Worm (Caenorhabditis elegans) whole organism, L1 larva: ENCODE results near the gene wrm-1.

Experiments
- C04F5.9 ChIP-seq: sonication (generic microtip); optimal IDR thresholded peaks from 2 replicates; lab custom pipeline; 2016; ENCODE audit warnings: missing genetic modification characterization, missing compliant biosample characterization
- C34B4.2 ChIP-seq: sonication (generic microtip); optimal IDR thresholded peaks from 2 replicates; lab custom pipeline; 2017; ENCODE audit warnings: mild to moderate bottlenecking, missing genetic modification characterization, missing compliant biosample characterization
- ama-1 ChIP-seq: fragments of 150-350 bp; optimal IDR thresholded peaks from 2 replicates; lab custom pipeline; 2014
- blmp-1 ChIP-seq: fragments of 150-350 bp; optimal IDR thresholded peaks from 2 replicates; lab custom pipeline; 2014; ENCODE audit warnings: missing biosample characterization, missing genetic modification characterization
- ceh-82 ChIP-seq, 3 experiments: fragments of 150-350 bp in 1 of 3; sonication (generic microtip) in 2 of 3; optimal IDR thresholded peaks; 2 replicates each; lab custom pipeline; 2014 to 2017; ENCODE audit warnings: missing biosample characterization in 3 of 3, missing genetic modification characterization in 3 of 3
- ceh-88 ChIP-seq: fragments of 200-800 bp; sonication (Bioruptor generic); IDR thresholded peaks from 2 replicates; pipeline ENCODE4 v1.3.6; 2022; ENCODE audit warnings: missing genetic modification characterization, missing compliant biosample characterization
- ces-1 ChIP-seq: fragments of 150-350 bp; optimal IDR thresholded peaks from 2 replicates; lab custom pipeline; 2014; ENCODE audit warnings: missing biosample characterization, missing genetic modification reagents, missing genetic modification characterization
- dpl-1 ChIP-seq, 3 experiments: fragments of 150-350 bp in 2 of 3; sonication (generic microtip) in 1 of 3; optimal IDR thresholded peaks; 2 replicates each; lab custom pipeline; 2014 to 2017; ENCODE audit warnings: missing biosample characterization in 3 of 3, missing genetic modification characterization in 3 of 3, missing genetic modification reagents in 3 of 3
- efl-3 ChIP-seq: fragments of 200-800 bp; sonication (Bioruptor generic); optimal IDR thresholded peaks from 2 replicates; lab custom pipeline; 2018; ENCODE audit warnings: mild to moderate bottlenecking, missing genetic modification characterization, missing compliant biosample characterization
- egl-13 ChIP-seq: sonication (generic microtip); optimal IDR thresholded peaks from 2 replicates; lab custom pipeline; 2016; ENCODE audit warnings: missing genotype, missing genetic modification reagents, missing genetic modification characterization, missing compliant biosample characterization
- elt-2 ChIP-seq: sonication (generic microtip); optimal IDR thresholded peaks from 2 replicates; lab custom pipeline; 2016; ENCODE audit warnings: missing genetic modification characterization, mild to moderate bottlenecking, inconsistent platforms, missing compliant biosample characterization, missing genetic modification reagents
- elt-3 ChIP-seq, 6 experiments: fragments of 150-350 bp in 1 of 6; sonication (generic microtip); optimal IDR thresholded peaks; 2 replicates each; lab custom pipeline; 2017 to 2018; ENCODE audit warnings: missing biosample characterization in 6 of 6, missing genetic modification characterization in 6 of 6, inconsistent platforms in 1 of 6
- ets-5 ChIP-seq: fragments of 200-800 bp; sonication (Bioruptor generic); IDR thresholded peaks from 2 replicates; pipeline ENCODE4 v1.3.6; 2022; ENCODE audit warnings: missing genetic modification characterization, missing compliant biosample characterization
- fkh-10 ChIP-seq: sonication (generic microtip); optimal IDR thresholded peaks from 2 replicates; lab custom pipeline; 2017; ENCODE audit warnings: missing biosample characterization, missing genetic modification reagents, missing genetic modification characterization
- fkh-4 ChIP-seq: sonication (generic microtip); optimal IDR thresholded peaks from 2 replicates; lab custom pipeline; 2016; ENCODE audit warnings: missing compliant biosample characterization, missing genetic modification characterization, borderline replicate concordance
- grh-1 ChIP-seq: fragments of 200-800 bp; sonication (Bioruptor generic); IDR thresholded peaks from 2 replicates; pipeline ENCODE4 v1.3.6; 2022; ENCODE audit warnings: missing genetic modification reagents, missing genetic modification characterization, missing compliant biosample characterization
- hpl-2 ChIP-seq: fragments of 150-350 bp; optimal IDR thresholded peaks from 2 replicates; lab custom pipeline; 2014; ENCODE audit warnings: missing biosample characterization, missing genetic modification reagents, missing genetic modification characterization
- isw-1 ChIP-seq: fragments of 200-800 bp; sonication (Bioruptor generic); IDR thresholded peaks from 2 replicates; pipeline ENCODE4 v1.3.6; 2022; ENCODE audit warnings: missing genetic modification characterization, missing compliant biosample characterization
- jun-1 ChIP-seq: fragments of 150-350 bp; optimal IDR thresholded peaks from 2 replicates; lab custom pipeline; 2014; ENCODE audit warnings: missing biosample characterization, missing genetic modification reagents, missing genetic modification characterization
- lin-13 ChIP-seq: fragments of 150-350 bp; optimal IDR thresholded peaks from 2 replicates; lab custom pipeline; 2014; ENCODE audit warnings: missing biosample characterization, missing genetic modification reagents, missing genetic modification characterization
- lin-14 ChIP-seq: fragments of 200-800 bp; sonication (Bioruptor generic); optimal IDR thresholded peaks from 2 replicates; lab custom pipeline; 2018; ENCODE audit warnings: mild to moderate bottlenecking, missing genetic modification characterization, moderate library complexity, missing compliant biosample characterization
- lin-35 ChIP-seq, 2 experiments: fragments of 150-350 bp; optimal IDR thresholded peaks; 2 replicates each; lab custom pipeline; 2014; ENCODE audit warnings: missing biosample characterization in 2 of 2, missing genetic modification characterization in 2 of 2, missing genetic modification reagents in 2 of 2
- lir-3 ChIP-seq: sonication (generic microtip); optimal IDR thresholded peaks from 2 replicates; lab custom pipeline; 2016; ENCODE audit warnings: mild to moderate bottlenecking, missing genetic modification characterization, moderate library complexity, missing compliant biosample characterization; ENCODE audit not compliant: poor library complexity
- lsy-2 ChIP-seq, 2 experiments: fragments of 150-350 bp; optimal IDR thresholded peaks; 2 replicates each; lab custom pipeline; 2014; ENCODE audit warnings: missing biosample characterization in 2 of 2, missing genetic modification characterization in 2 of 2
- mab-9 ChIP-seq: fragments of 200-800 bp; sonication (Bioruptor generic); IDR thresholded peaks from 2 replicates; pipeline ENCODE4 v1.3.6; 2022; ENCODE audit warnings: missing genetic modification reagents, missing genetic modification characterization, missing compliant biosample characterization
- mdl-1 ChIP-seq, 2 experiments: fragments of 150-350 bp; optimal IDR thresholded peaks; 2 replicates each; lab custom pipeline; 2014 to 2017; ENCODE audit warnings: missing biosample characterization in 2 of 2, missing genetic modification characterization in 2 of 2, inconsistent platforms in 1 of 2
- nhr-11 ChIP-seq: fragments of 150-350 bp; optimal IDR thresholded peaks from 2 replicates; lab custom pipeline; 2014; ENCODE audit warnings: missing biosample characterization, missing genetic modification characterization
- nhr-12 ChIP-seq: sonication (generic microtip); optimal IDR thresholded peaks from 2 replicates; lab custom pipeline; 2017; ENCODE audit warnings: missing biosample characterization, missing genetic modification characterization
- nhr-19 ChIP-seq: fragments of 200-800 bp; sonication (Bioruptor generic); conservative IDR thresholded peaks from 2 replicates; pipeline ENCODE4 v1.3.6; 2022; ENCODE audit warnings: missing genetic modification characterization, missing compliant biosample characterization
- nhr-20 ChIP-seq: sonication (generic microtip); optimal IDR thresholded peaks from 2 replicates; lab custom pipeline; 2016; ENCODE audit warnings: mild to moderate bottlenecking, missing genetic modification characterization, missing compliant biosample characterization
- nhr-237 ChIP-seq: fragments of 150-350 bp; optimal IDR thresholded peaks from 2 replicates; lab custom pipeline; 2014; ENCODE audit warnings: missing biosample characterization, missing genetic modification characterization
- nhr-47 ChIP-seq: sonication (generic microtip); optimal IDR thresholded peaks from 2 replicates; lab custom pipeline; 2016; ENCODE audit warnings: mild to moderate bottlenecking, missing genetic modification characterization, moderate library complexity, missing compliant biosample characterization
- nhr-76 ChIP-seq: sonication (generic microtip); optimal IDR thresholded peaks from 2 replicates; lab custom pipeline; 2017; ENCODE audit warnings: missing biosample characterization, missing genetic modification characterization
- nhr-77 ChIP-seq: fragments of 150-350 bp; optimal IDR thresholded peaks from 2 replicates; lab custom pipeline; 2014; ENCODE audit warnings: missing biosample characterization, missing genetic modification characterization
- nhr-84 ChIP-seq: sonication (generic microtip); optimal IDR thresholded peaks from 2 replicates; lab custom pipeline; 2017; ENCODE audit warnings: missing biosample characterization, missing genetic modification characterization
- nhr-85 ChIP-seq: sonication (generic microtip); peaks from one replicate; lab custom pipeline; 2016; ENCODE audit warnings: missing genetic modification characterization, inconsistent platforms, missing compliant biosample characterization
- nhr-90 ChIP-seq: sonication (generic microtip); optimal IDR thresholded peaks from 2 replicates; lab custom pipeline; 2016; ENCODE audit warnings: mild to moderate bottlenecking, missing genetic modification characterization, missing compliant biosample characterization; ENCODE audit not compliant: poor library complexity
- pax-3 ChIP-seq: fragments of 200-800 bp; sonication (Bioruptor generic); optimal IDR thresholded peaks from 2 replicates; lab custom pipeline; 2018; ENCODE audit warnings: mild to moderate bottlenecking, missing genetic modification characterization, moderate library complexity, missing compliant biosample characterization
- pqm-1 ChIP-seq: sonication (generic microtip); optimal IDR thresholded peaks from 3 replicates; lab custom pipeline; 2017; ENCODE audit warnings: missing biosample characterization, missing genetic modification characterization
- rnt-1 ChIP-seq: sonication (generic microtip); optimal IDR thresholded peaks from 2 replicates; lab custom pipeline; 2016; ENCODE audit warnings: mild to moderate bottlenecking, missing genetic modification characterization, moderate library complexity, missing compliant biosample characterization
- snu-23 ChIP-seq: sonication (generic microtip); optimal IDR thresholded peaks from 2 replicates; lab custom pipeline; 2016; ENCODE audit warnings: missing genetic modification characterization, missing compliant biosample characterization
- sox-4 ChIP-seq: sonication (generic microtip); optimal IDR thresholded peaks from 2 replicates; lab custom pipeline; 2016; ENCODE audit warnings: missing genetic modification characterization, missing compliant biosample characterization
- sptf-1 ChIP-seq: fragments of 150-350 bp; optimal IDR thresholded peaks from 2 replicates; lab custom pipeline; 2014; ENCODE audit warnings: missing biosample characterization, missing genetic modification characterization
- sup-37 ChIP-seq: fragments of 200-800 bp; sonication (Bioruptor generic); optimal IDR thresholded peaks from 2 replicates; lab custom pipeline; 2018; ENCODE audit warnings: mild to moderate bottlenecking, missing genetic modification characterization, missing compliant biosample characterization
- swsn-7 ChIP-seq: sonication (generic microtip); optimal IDR thresholded peaks from 2 replicates; lab custom pipeline; 2016; ENCODE audit warnings: missing genetic modification characterization, missing compliant biosample characterization
- tlp-1 ChIP-seq: fragments of 150-350 bp; optimal IDR thresholded peaks from 2 replicates; lab custom pipeline; 2014; ENCODE audit warnings: missing biosample characterization, missing genetic modification characterization
- unc-130 ChIP-seq: fragments of 150-350 bp; optimal IDR thresholded peaks from 2 replicates; lab custom pipeline; 2017; ENCODE audit warnings: missing biosample characterization, missing genetic modification characterization, inconsistent platforms
- unc-30 ChIP-seq: sonication (generic microtip); optimal IDR thresholded peaks from 2 replicates; lab custom pipeline; 2017; ENCODE audit warnings: missing biosample characterization, missing genetic modification characterization
- unc-98 ChIP-seq: fragments of 200-800 bp; sonication (Bioruptor generic); IDR thresholded peaks from 2 replicates; pipeline ENCODE4 v1.3.6; 2022; ENCODE audit warnings: missing genetic modification characterization, missing compliant biosample characterization
- vab-15 ChIP-seq: sonication (generic microtip); optimal IDR thresholded peaks from 2 replicates; lab custom pipeline; 2017; ENCODE audit warnings: missing genotype, mild to moderate bottlenecking, missing genetic modification characterization, missing compliant biosample characterization
- xbp-1 ChIP-seq: sonication (generic microtip); optimal IDR thresholded peaks from 2 replicates; lab custom pipeline; 2016; ENCODE audit warnings: missing genetic modification characterization, missing compliant biosample characterization
- zag-1 ChIP-seq: fragments of 150-350 bp; optimal IDR thresholded peaks from 2 replicates; lab custom pipeline; 2014; ENCODE audit warnings: missing biosample characterization, missing genetic modification characterization
- zip-4 ChIP-seq: fragments of 200-800 bp; sonication (Bioruptor generic); optimal IDR thresholded peaks from 2 replicates; lab custom pipeline; 2018; ENCODE audit warnings: mild to moderate bottlenecking, missing genetic modification characterization, moderate library complexity, missing compliant biosample characterization

Gene wrm-1

DNA sequence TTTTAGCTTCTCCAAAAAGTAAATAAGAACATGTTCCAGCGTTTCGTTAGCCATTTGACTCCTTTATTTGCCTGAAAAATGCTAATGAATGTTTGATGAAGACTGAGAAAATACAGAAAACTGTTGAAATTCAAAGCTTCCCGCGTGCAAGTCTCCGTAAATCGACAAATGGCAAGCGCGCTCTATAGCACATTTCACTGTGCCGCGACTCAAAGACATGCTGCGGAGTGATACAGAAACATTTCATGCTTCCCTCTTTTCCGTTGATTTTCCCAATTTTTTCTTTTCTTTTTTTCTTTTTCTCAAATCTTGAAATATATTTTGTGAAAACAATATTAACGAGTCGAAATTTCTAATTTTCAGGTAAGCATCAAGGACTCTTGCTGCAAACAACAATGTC lies 43.7 kb upstream of the wrm-1 start, which contains the start of the genes ska-3 and rps-12 (continued):
- peak; percentile 58 for TF ChIP-seq nhr-12 (tag; lab: Kevin White, UChicago)
- peak; percentile 98 for TF ChIP-seq jun-1 (tag; lab: Kevin White, UChicago)
- peak; percentile 98 for TF ChIP-seq lin-14 (GFP tag; lab: Kevin White, UChicago)
- TF ChIP-seq tlp-1 (tag; lab: Kevin White, UChicago), result no peak
- TF ChIP-seq dpl-1 (GFP tag; optimal IDR thresholded peaks at IDR 0.05; lab: Kevin White, UChicago), result peak; percentile 97 to 99 (median 98)
- TF ChIP-seq nhr-237 (tag; lab: Kevin White, UChicago), result peak; percentile 98
- TF ChIP-seq nhr-84 (tag; lab: Kevin White, UChicago), result no peak
- TF ChIP-seq C34B4.2 (tag; lab: Kevin White, UChicago), result peak; percentile 88
- peak; percentile 99 for TF ChIP-seq xbp-1 (tag; lab: Kevin White, UChicago)
- peak; percentile 99 for TF ChIP-seq nhr-77 (tag; lab: Kevin White, UChicago)
- TF ChIP-seq nhr-90 (tag; lab: Kevin White, UChicago), result peak; percentile 99
- peak; percentile 93 for TF ChIP-seq lir-3
- TF ChIP-seq mdl-1 (tag; optimal IDR thresholded peaks at IDR 0.05; lab: Kevin White, UChicago), result peak; percentile 54 to 99
- no peak for TF ChIP-seq sptf-1 (tag; lab: Kevin White, UChicago)
- peak; percentile 99 for TF ChIP-seq lin-13 (GFP tag; lab: Kevin White, UChicago)
- peak; percentile 99 to 100 (median 100) for TF ChIP-seq ceh-82 (tag; optimal IDR thresholded peaks at IDR 0.05; lab: Kevin White, UChicago)
- TF ChIP-seq zip-4 (GFP tag; lab: Kevin White, UChicago), result peak; percentile 94
- no peak for TF ChIP-seq ets-5
- peak; percentile 97 for TF ChIP-seq grh-1 (GFP tag; lab: Robert Waterston, UW)
- TF ChIP-seq elt-2 (tag; lab: Kevin White, UChicago), result peak; percentile 91
- TF ChIP-seq efl-3 (GFP tag; lab: Kevin White, UChicago), result peak; percentile 40
- TF ChIP-seq sox-4 (tag; lab: Kevin White, UChicago), result peak; percentile 89
- peak; percentile 95 for TF ChIP-seq ceh-88 (GFP tag; lab: Robert Waterston, UW)
- peak; percentile 93 for TF ChIP-seq sup-37 (GFP tag; lab: Kevin White, UChicago)
- peak; percentile 99 for TF ChIP-seq nhr-20 (tag; lab: Kevin White, UChicago)
- peak; percentile 93 for TF ChIP-seq ama-1 (lab: Kevin White, UChicago)
- peak; percentile 99 for TF ChIP-seq swsn-7 (tag; lab: Kevin White, UChicago)
- peak; percentile 94 for TF ChIP-seq mab-9
- peak; percentile 94 for TF ChIP-seq pax-3 (tag; lab: Kevin White, UChicago)
- TF ChIP-seq ces-1 (GFP tag; lab: Kevin White, UChicago), result no peak
- TF ChIP-seq rnt-1 (tag; lab: Kevin White, UChicago), result peak; percentile 99
- peak; percentile 86 for TF ChIP-seq unc-98
- TF ChIP-seq fkh-4 (tag; lab: Kevin White, UChicago), result peak; percentile 92
- peak; percentile 99 for TF ChIP-seq nhr-47 (tag; lab: Kevin White, UChicago)
- peak; percentile 99 for TF ChIP-seq snu-23 (GFP tag; lab: Kevin White, UChicago)
- peak; percentile 98 to 100 for TF ChIP-seq lin-35 (GFP tag; optimal IDR thresholded peaks at IDR 0.05; lab: Kevin White, UChicago)
- TF ChIP-seq nhr-76 (tag; lab: Kevin White, UChicago), result peak; percentile 82
- peak; percentile 99 for TF ChIP-seq nhr-19 (GFP tag; lab: Robert Waterston, UW)
- TF ChIP-seq lsy-2 (tag; optimal IDR thresholded peaks at IDR 0.05; lab: Kevin White, UChicago), result peak; percentile 98
- peak; percentile 92 for TF ChIP-seq blmp-1 (tag; lab: Kevin White, UChicago)
- TF ChIP-seq nhr-11 (tag; lab: Kevin White, UChicago), result peak; percentile 96
- TF ChIP-seq unc-130 (tag; lab: Kevin White, UChicago), result peak; percentile 100
- TF ChIP-seq C04F5.9 (tag; lab: Kevin White, UChicago), result peak; percentile 96
- peak; percentile 96 for TF ChIP-seq egl-13
- TF ChIP-seq nhr-85 (tag; lab: Kevin White, UChicago), result peak; percentile 99
- TF ChIP-seq pqm-1, result no peak
- peak; percentile 96 to 100 (median 99) for TF ChIP-seq elt-3 (tag; optimal IDR thresholded peaks at IDR 0.05; lab: Kevin White, UChicago)
- TF ChIP-seq hpl-2 (GFP tag; lab: Kevin White, UChicago), result peak; percentile 96
- TF ChIP-seq vab-15 (tag; lab: Kevin White, UChicago), result peak; percentile 96
- peak; percentile 33 for TF ChIP-seq unc-30 (tag; lab: Kevin White, UChicago)
- peak; percentile 90 for TF ChIP-seq zag-1
- peak; percentile 99 for TF ChIP-seq fkh-10 (GFP tag; lab: Kevin White, UChicago)
- peak; percentile 99 for TF ChIP-seq isw-1 (GFP tag; lab: Robert Waterston, UW)
